Worm (Caenorhabditis elegans) whole organism, L1 larva: ENCODE data around the gene coh-4.

Source experiments
- C04F5.9 ChIP-seq: sonication (generic microtip); optimal IDR thresholded peaks from 2 replicates; lab custom pipeline; 2016; ENCODE audit warnings: missing genetic modification characterization, missing compliant biosample characterization
- C34B4.2 ChIP-seq: sonication (generic microtip); optimal IDR thresholded peaks from 2 replicates; lab custom pipeline; 2017; ENCODE audit warnings: mild to moderate bottlenecking, missing genetic modification characterization, missing compliant biosample characterization
- Y116A8C.19 ChIP-seq: sonication (generic microtip); optimal IDR thresholded peaks from 2 replicates; lab custom pipeline; 2016; ENCODE audit warnings: missing compliant biosample characterization, missing genetic modification characterization, borderline replicate concordance
- alr-1 ChIP-seq: fragments of 200-800 bp; sonication (Bioruptor generic); optimal IDR thresholded peaks from 2 replicates; lab custom pipeline; 2018; ENCODE audit warnings: borderline replicate concordance, mild to moderate bottlenecking, missing genetic modification characterization, missing compliant biosample characterization
- aly-2 ChIP-seq: fragments of 150-350 bp; optimal IDR thresholded peaks from 2 replicates; lab custom pipeline; 2014; ENCODE audit warnings: missing biosample characterization, missing genetic modification characterization
- ceh-63 ChIP-seq: fragments of 200-800 bp; sonication (Bioruptor generic); optimal IDR thresholded peaks from 2 replicates; lab custom pipeline; 2018; ENCODE audit warnings: mild to moderate bottlenecking, missing genetic modification characterization, missing compliant biosample characterization
- ceh-88 ChIP-seq: fragments of 200-800 bp; sonication (Bioruptor generic); IDR thresholded peaks from 2 replicates; pipeline ENCODE4 v1.3.6; 2022; ENCODE audit warnings: missing genetic modification characterization, missing compliant biosample characterization
- dsc-1 ChIP-seq: sonication (generic microtip); optimal IDR thresholded peaks from 2 replicates; lab custom pipeline; 2016; ENCODE audit warnings: mild to moderate bottlenecking, missing genetic modification characterization, missing compliant biosample characterization
- efl-1 ChIP-seq, 4 experiments: fragments of 150-350 bp; optimal IDR thresholded peaks in 3 of 4; peaks in 1 of 4; 1 replicate in 1 of 4; 2 replicates in 3 of 4; lab custom pipeline; 2014; ENCODE audit warnings: missing biosample characterization in 2 of 4, missing genetic modification characterization in 2 of 4, missing genetic modification reagents in 2 of 4
- egl-13 ChIP-seq: sonication (generic microtip); optimal IDR thresholded peaks from 2 replicates; lab custom pipeline; 2016; ENCODE audit warnings: missing genotype, missing genetic modification reagents, missing genetic modification characterization, missing compliant biosample characterization
- elt-3 ChIP-seq, 6 experiments: fragments of 150-350 bp in 1 of 6; sonication (generic microtip); optimal IDR thresholded peaks; 2 replicates each; lab custom pipeline; 2017 to 2018; ENCODE audit warnings: missing biosample characterization in 6 of 6, missing genetic modification characterization in 6 of 6, inconsistent platforms in 1 of 6
- grh-1 ChIP-seq: fragments of 200-800 bp; sonication (Bioruptor generic); IDR thresholded peaks from 2 replicates; pipeline ENCODE4 v1.3.6; 2022; ENCODE audit warnings: missing genetic modification reagents, missing genetic modification characterization, missing compliant biosample characterization
- hlh-17 ChIP-seq: fragments of 200-800 bp; sonication (Bioruptor generic); optimal IDR thresholded peaks from 2 replicates; lab custom pipeline; 2018; ENCODE audit warnings: missing genetic modification characterization, mild to moderate bottlenecking, missing compliant biosample characterization, moderate library complexity, borderline replicate concordance
- hlh-4 ChIP-seq: sonication (generic microtip); optimal IDR thresholded peaks from 2 replicates; lab custom pipeline; 2016; ENCODE audit warnings: mild to moderate bottlenecking, missing genetic modification characterization, missing compliant biosample characterization
- irx-1 ChIP-seq: sonication (generic microtip); optimal IDR thresholded peaks from 2 replicates; lab custom pipeline; 2016; ENCODE audit warnings: missing genetic modification characterization, missing compliant biosample characterization
- jun-1 ChIP-seq: fragments of 150-350 bp; optimal IDR thresholded peaks from 2 replicates; lab custom pipeline; 2014; ENCODE audit warnings: missing biosample characterization, missing genetic modification reagents, missing genetic modification characterization
- lin-14 ChIP-seq: fragments of 200-800 bp; sonication (Bioruptor generic); optimal IDR thresholded peaks from 2 replicates; lab custom pipeline; 2018; ENCODE audit warnings: mild to moderate bottlenecking, missing genetic modification characterization, moderate library complexity, missing compliant biosample characterization
- lin-15B ChIP-seq: fragments of 150-350 bp; sonication (generic microtip); optimal IDR thresholded peaks from 3 replicates; lab custom pipeline; 2014; ENCODE audit warnings: missing biosample characterization, missing genetic modification characterization
- lin-35 ChIP-seq, 2 experiments: fragments of 150-350 bp; optimal IDR thresholded peaks; 2 replicates each; lab custom pipeline; 2014; ENCODE audit warnings: missing biosample characterization in 2 of 2, missing genetic modification characterization in 2 of 2, missing genetic modification reagents in 2 of 2
- lir-3 ChIP-seq: sonication (generic microtip); optimal IDR thresholded peaks from 2 replicates; lab custom pipeline; 2016; ENCODE audit warnings: mild to moderate bottlenecking, missing genetic modification characterization, moderate library complexity, missing compliant biosample characterization; ENCODE audit not compliant: poor library complexity
- lsy-2 ChIP-seq, 2 experiments: fragments of 150-350 bp; optimal IDR thresholded peaks; 2 replicates each; lab custom pipeline; 2014; ENCODE audit warnings: missing biosample characterization in 2 of 2, missing genetic modification characterization in 2 of 2
- mab-9 ChIP-seq: fragments of 200-800 bp; sonication (Bioruptor generic); IDR thresholded peaks from 2 replicates; pipeline ENCODE4 v1.3.6; 2022; ENCODE audit warnings: missing genetic modification reagents, missing genetic modification characterization, missing compliant biosample characterization
- mdl-1 ChIP-seq, 2 experiments: fragments of 150-350 bp; optimal IDR thresholded peaks; 2 replicates each; lab custom pipeline; 2014 to 2017; ENCODE audit warnings: missing biosample characterization in 2 of 2, missing genetic modification characterization in 2 of 2, inconsistent platforms in 1 of 2
- mef-2 ChIP-seq: fragments of 150-350 bp; optimal IDR thresholded peaks from 2 replicates; lab custom pipeline; 2014; ENCODE audit warnings: missing biosample characterization, missing genetic modification characterization
- nhr-11 ChIP-seq: fragments of 150-350 bp; optimal IDR thresholded peaks from 2 replicates; lab custom pipeline; 2014; ENCODE audit warnings: missing biosample characterization, missing genetic modification characterization
- nhr-237 ChIP-seq: fragments of 150-350 bp; optimal IDR thresholded peaks from 2 replicates; lab custom pipeline; 2014; ENCODE audit warnings: missing biosample characterization, missing genetic modification characterization
- nhr-47 ChIP-seq: sonication (generic microtip); optimal IDR thresholded peaks from 2 replicates; lab custom pipeline; 2016; ENCODE audit warnings: mild to moderate bottlenecking, missing genetic modification characterization, moderate library complexity, missing compliant biosample characterization
- nhr-76 ChIP-seq: sonication (generic microtip); optimal IDR thresholded peaks from 2 replicates; lab custom pipeline; 2017; ENCODE audit warnings: missing biosample characterization, missing genetic modification characterization
- nhr-84 ChIP-seq: sonication (generic microtip); optimal IDR thresholded peaks from 2 replicates; lab custom pipeline; 2017; ENCODE audit warnings: missing biosample characterization, missing genetic modification characterization
- nhr-85 ChIP-seq: sonication (generic microtip); peaks from one replicate; lab custom pipeline; 2016; ENCODE audit warnings: missing genetic modification characterization, inconsistent platforms, missing compliant biosample characterization
- nhr-90 ChIP-seq: sonication (generic microtip); optimal IDR thresholded peaks from 2 replicates; lab custom pipeline; 2016; ENCODE audit warnings: mild to moderate bottlenecking, missing genetic modification characterization, missing compliant biosample characterization; ENCODE audit not compliant: poor library complexity
- pag-3 ChIP-seq: sonication (generic microtip); optimal IDR thresholded peaks from 2 replicates; lab custom pipeline; 2017; ENCODE audit warnings: missing genetic modification characterization, mild to moderate bottlenecking, missing compliant biosample characterization, antibody characterized with exemption, borderline replicate concordance; ENCODE audit not compliant: insufficient read depth
- pax-3 ChIP-seq: fragments of 200-800 bp; sonication (Bioruptor generic); optimal IDR thresholded peaks from 2 replicates; lab custom pipeline; 2018; ENCODE audit warnings: mild to moderate bottlenecking, missing genetic modification characterization, moderate library complexity, missing compliant biosample characterization
- skn-1 ChIP-seq: fragments of 150-350 bp; optimal IDR thresholded peaks from 2 replicates; lab custom pipeline; 2014; ENCODE audit warnings: missing biosample characterization, missing genetic modification characterization
- snu-23 ChIP-seq: sonication (generic microtip); optimal IDR thresholded peaks from 2 replicates; lab custom pipeline; 2016; ENCODE audit warnings: missing genetic modification characterization, missing compliant biosample characterization
- swsn-7 ChIP-seq: sonication (generic microtip); optimal IDR thresholded peaks from 2 replicates; lab custom pipeline; 2016; ENCODE audit warnings: missing genetic modification characterization, missing compliant biosample characterization
- tbx-2 ChIP-seq: sonication (generic microtip); optimal IDR thresholded peaks from 2 replicates; lab custom pipeline; 2016; ENCODE audit warnings: missing genetic modification characterization, missing compliant biosample characterization
- unc-30 ChIP-seq: sonication (generic microtip); optimal IDR thresholded peaks from 2 replicates; lab custom pipeline; 2017; ENCODE audit warnings: missing biosample characterization, missing genetic modification characterization
- ztf-11 ChIP-seq, 2 experiments: sonication (generic microtip); optimal IDR thresholded peaks; 2 replicates each; lab custom pipeline; 2016 to 2017; ENCODE audit warnings: missing genetic modification characterization in 2 of 2, missing biosample characterization in 1 of 2, missing compliant biosample characterization in 1 of 2
- ztf-4 ChIP-seq: fragments of 150-350 bp; optimal IDR thresholded peaks from 2 replicates; lab custom pipeline; 2014; ENCODE audit warnings: missing biosample characterization, missing genetic modification characterization

Gene coh-4

ce11 chrV:4175624-4176023 lies at the start of gene coh-4, which contains the start of gene pid-5:
Gene coh-4, minus strand, starts transcription at chrV:4175640.
Gene pid-5, plus strand, starts transcription at chrV:4175882.
- TF ChIP-seq lin-35 (GFP tag; optimal IDR thresholded peaks at IDR 0.05; lab: Kevin White, UChicago) (no peak), egl-13 (tag; lab: Kevin White, UChicago) (no peak), pax-3 (tag; lab: Kevin White, UChicago) (no peak), unc-30 (tag; lab: Kevin White, UChicago) (no peak), snu-23 (GFP tag; lab: Kevin White, UChicago) (no peak), lin-14 (GFP tag; lab: Kevin White, UChicago) (no peak), hlh-17 (GFP tag; lab: Kevin White, UChicago) (no peak), swsn-7 (no peak), ztf-4 (tag; lab: Kevin White, UChicago) (no peak), mab-9 (GFP tag; lab: Robert Waterston, UW) (no peak), nhr-47 (tag; lab: Kevin White, UChicago) (no peak), elt-3 (tag; optimal IDR thresholded peaks at IDR 0.05; lab: Kevin White, UChicago) (no peak), irx-1 (no peak), mef-2 (no peak), lir-3 (tag; lab: Kevin White, UChicago) (no peak), Y116A8C.19 (no peak), aly-2 (tag; lab: Kevin White, UChicago) (no peak), ceh-88 (GFP tag; lab: Robert Waterston, UW) (no peak)

ce11 chrV:4219342-4219741 lies 43.9 kb upstream of the coh-4 start, which contains the start of gene nlp-9:
Gene nlp-9, plus strand, starts transcription at chrV:4219642.
- TF ChIP-seq mdl-1 (tag; optimal IDR thresholded peaks at IDR 0.05; lab: Kevin White, UChicago) (no peak), alr-1 (tag; lab: Kevin White, UChicago) (no peak), nhr-90 (no peak), jun-1 (tag; lab: Kevin White, UChicago) (no peak), tbx-2 (tag; lab: Kevin White, UChicago) (no peak), C34B4.2 (tag; lab: Kevin White, UChicago) (no peak), nhr-76 (no peak), nhr-84 (no peak), C04F5.9 (tag; lab: Kevin White, UChicago) (no peak), ceh-63 (GFP tag; lab: Kevin White, UChicago) (no peak), skn-1 (tag; lab: Kevin White, UChicago) (no peak), lin-15B (tag; lab: Kevin White, UChicago) (no peak), ztf-4 (tag; lab: Kevin White, UChicago) (no peak)

- TF ChIP-seq C04F5.9 (tag; lab: Kevin White, UChicago): no peak
- TF ChIP-seq nhr-85 (tag; lab: Kevin White, UChicago): no peak
- TF ChIP-seq mab-9 (GFP tag; lab: Robert Waterston, UW): peak; percentile 49; the same call in 1 of the 2 replicates
- peak; percentile 65 for TF ChIP-seq lin-14 (GFP tag; lab: Kevin White, UChicago)
- no peak for TF ChIP-seq pag-3 (tag; lab: Kevin White, UChicago)
- TF ChIP-seq swsn-7: no peak
Observed at ce11 chrV:4218268-4218667, 42.8 kb upstream of the coh-4 start.

- TF ChIP-seq ceh-63 (GFP tag; lab: Kevin White, UChicago) (no peak), egl-13 (tag; lab: Kevin White, UChicago) (no peak), nhr-11 (tag; lab: Kevin White, UChicago) (no peak), lsy-2 (tag; optimal IDR thresholded peaks at IDR 0.05; lab: Kevin White, UChicago) (no peak), ztf-11 (tag; optimal IDR thresholded peaks at IDR 0.05; lab: Kevin White, UChicago) (no peak), dsc-1 (tag; lab: Kevin White, UChicago) (no peak), efl-1 (optimal IDR thresholded peaks at IDR 0.05; lab: Kevin White, UChicago) (no peak), efl-1 (GFP tag; optimal IDR thresholded peaks at IDR 0.05 in 1 of 2; lab: Kevin White, UChicago) (no peak), hlh-4 (tag; lab: Kevin White, UChicago) (no peak), lir-3 (tag; lab: Kevin White, UChicago) (no peak), ceh-88 (GFP tag; lab: Robert Waterston, UW) (no peak), nhr-237 (tag; lab: Kevin White, UChicago) (no peak), skn-1 (tag; lab: Kevin White, UChicago) (no peak), grh-1 (GFP tag; lab: Robert Waterston, UW) (no peak)
- TF ChIP-seq, all 84 proteins: peak for 0
Observed at ce11 chrV:4216902-4217301, 41.5 kb upstream of the coh-4 start.
